Fruit fly (Drosophila melanogaster): ENCODE data around the gene CG31301.

The CG31301 gene

dm6 chr3R:15356152-15356551 is 10.1 kb downstream of the CG31301 start:
- TF ChIP-seq Dfd (GFP tag; optimal IDR thresholded peaks at IDR 0.05) (no peak), br (GFP tag; optimal IDR thresholded peaks at IDR 0.05) (no peak), CrebA (GFP tag; optimal IDR thresholded peaks at IDR 0.05; ENCODE audit: borderline replicate concordance) (no peak), GATAd (GFP tag; optimal IDR thresholded peaks at IDR 0.05) (no peak), CG9705 (GFP tag; optimal IDR thresholded peaks at IDR 0.05) (no peak), Sp1 (GFP tag; optimal IDR thresholded peaks at IDR 0.05) (no peak), Vsx2 (GFP tag; optimal IDR thresholded peaks at IDR 0.05; ENCODE audit: partially characterized antibody) (no peak), Dif (GFP tag; optimal IDR thresholded peaks at IDR 0.05; ENCODE audit: partially characterized antibody) (no peak), foxo (GFP tag; optimal IDR thresholded peaks at IDR 0.05) (no peak), rgr (GFP tag; optimal IDR thresholded peaks at IDR 0.05) (no peak), HLH106 (tag; optimal IDR thresholded peaks at IDR 0.05) (no peak), Abd-B (GFP tag; optimal IDR thresholded peaks at IDR 0.05) (no peak), brk (GFP tag; optimal IDR thresholded peaks at IDR 0.05) (no peak), fru (GFP tag; optimal IDR thresholded peaks at IDR 0.05) (no peak), h (GFP tag; optimal IDR thresholded peaks at IDR 0.05) (no peak)

- TF ChIP-seq dl (GFP tag; optimal IDR thresholded peaks at IDR 0.05; ENCODE audit: insufficient read depth in 1 of 2, partially characterized antibody in 2 of 2), result no peak
- TF ChIP-seq CrebA (GFP tag; optimal IDR thresholded peaks at IDR 0.05; ENCODE audit: borderline replicate concordance), result no peak
- TF ChIP-seq fru (GFP tag; optimal IDR thresholded peaks at IDR 0.05), result peak; percentile 89
- TF ChIP-seq CG9705 (GFP tag; optimal IDR thresholded peaks at IDR 0.05), result peak; percentile 82
- TF ChIP-seq sv (GFP tag; optimal IDR thresholded peaks at IDR 0.05), result peak; percentile 26
- TF ChIP-seq br (GFP tag; optimal IDR thresholded peaks at IDR 0.05), result peak; percentile 57
- TF ChIP-seq Sp1 (GFP tag; optimal IDR thresholded peaks at IDR 0.05), result peak; percentile 84
- TF ChIP-seq rgr (GFP tag; optimal IDR thresholded peaks at IDR 0.05), result peak; percentile 80
- peak; percentile 93 for TF ChIP-seq HLH106 (tag; optimal IDR thresholded peaks at IDR 0.05)
- peak; percentile 56 for TF ChIP-seq ey (GFP tag; optimal IDR thresholded peaks at IDR 0.05)
- no peak for TF ChIP-seq woc (GFP tag; optimal IDR thresholded peaks at IDR 0.05)
- no peak for TF ChIP-seq Rel (GFP tag; optimal IDR thresholded peaks at IDR 0.05)
- TF ChIP-seq Rel (tag; optimal IDR thresholded peaks at IDR 0.05), result peak; percentile 84
- TF ChIP-seq OdsH (GFP tag; optimal IDR thresholded peaks at IDR 0.05), result peak; percentile 75
- peak; percentile 76 for TF ChIP-seq h (GFP tag; optimal IDR thresholded peaks at IDR 0.05)
- TF ChIP-seq Vsx2 (GFP tag; optimal IDR thresholded peaks at IDR 0.05; ENCODE audit: partially characterized antibody), result no peak
- no peak for TF ChIP-seq brk (GFP tag; optimal IDR thresholded peaks at IDR 0.05)
- TF ChIP-seq foxo (GFP tag; optimal IDR thresholded peaks at IDR 0.05), result peak in 1 of 2 experiments; percentile 83
- TF ChIP-seq dmrt93B (GFP tag; optimal IDR thresholded peaks at IDR 0.05), result no peak
- peak; percentile 73 for TF ChIP-seq psq (GFP tag; optimal IDR thresholded peaks at IDR 0.05)
Observed at dm6 chr3R:15356645-15357431, 10.8 kb downstream of the CG31301 start, which contains the start of the genes Atg4b and Hibch. Gene Atg4b, minus strand, starts transcription at chr3R:15356924. Gene Hibch, plus strand, starts transcription at chr3R:15357229.

DNA sequence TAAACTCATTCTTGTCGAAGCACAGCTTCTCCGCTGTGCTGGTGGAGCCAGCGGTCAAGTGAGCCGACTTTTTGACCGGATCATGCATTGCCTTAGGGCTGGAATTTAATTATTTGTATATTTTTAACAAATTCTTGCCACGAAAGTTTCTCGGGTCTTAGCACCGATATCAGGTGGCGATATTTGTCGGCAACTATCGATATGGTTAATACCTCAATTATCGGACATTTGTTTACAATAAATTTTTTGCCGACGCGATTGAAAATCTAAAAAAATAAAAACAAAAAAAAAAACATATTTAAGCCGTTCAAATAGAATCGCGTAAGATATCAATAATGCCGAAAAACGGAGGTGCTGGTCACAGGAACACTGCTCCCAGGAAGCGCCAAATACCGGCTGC is 15.5 kb downstream of the CG31301 start, which contains the start of the genes Cog2 and Trax:
Cog2 (minus strand) TSS at position 168 of the 400 bp plus-strand sequence.
Trax (plus strand) TSS at position 203 of the 400 bp plus-strand sequence.
- TF ChIP-seq OdsH (GFP tag; optimal IDR thresholded peaks at IDR 0.05), result no peak
- TF ChIP-seq Myc (optimal IDR thresholded peaks at IDR 0.05), result no peak
- TF ChIP-seq pan (optimal IDR thresholded peaks at IDR 0.05), result no peak
- no peak for TF ChIP-seq Sp1 (GFP tag; optimal IDR thresholded peaks at IDR 0.05)
- TF ChIP-seq brk (GFP tag; optimal IDR thresholded peaks at IDR 0.05), result no peak
- TF ChIP-seq rgr (GFP tag; optimal IDR thresholded peaks at IDR 0.05), result no peak
- TF ChIP-seq dsf (GFP tag; optimal IDR thresholded peaks at IDR 0.05; ENCODE audit: borderline replicate concordance), result no peak
- TF ChIP-seq Dif (GFP tag; optimal IDR thresholded peaks at IDR 0.05; ENCODE audit: partially characterized antibody), result no peak
- no peak for TF ChIP-seq Dfd (GFP tag; optimal IDR thresholded peaks at IDR 0.05)
- no peak for TF ChIP-seq woc (GFP tag; optimal IDR thresholded peaks at IDR 0.05)
- TF ChIP-seq sage (GFP tag; optimal IDR thresholded peaks at IDR 0.05), result no peak
- TF ChIP-seq HLH106 (tag; optimal IDR thresholded peaks at IDR 0.05), result no peak
- TF ChIP-seq lola (GFP tag; optimal IDR thresholded peaks at IDR 0.05), result no peak
- no peak for TF ChIP-seq CG32264 (GFP tag; optimal IDR thresholded peaks at IDR 0.05)
- TF ChIP-seq jim (GFP tag; optimal IDR thresholded peaks at IDR 0.05), result no peak
- TF ChIP-seq Hr78 (GFP tag; optimal IDR thresholded peaks at IDR 0.05), result no peak
- TF ChIP-seq Vsx2 (GFP tag; optimal IDR thresholded peaks at IDR 0.05; ENCODE audit: partially characterized antibody), result no peak
- TF ChIP-seq Jra (GFP tag; optimal IDR thresholded peaks at IDR 0.05), result no peak
- no peak for TF ChIP-seq CrebA (GFP tag; optimal IDR thresholded peaks at IDR 0.05; ENCODE audit: borderline replicate concordance)
- no peak for TF ChIP-seq psq (GFP tag; optimal IDR thresholded peaks at IDR 0.05)

All from whole organism, wandering third instar larva.